Worm (Caenorhabditis elegans) whole organism, mixed stage, embryonic: ENCODE measurements around the gene K11G12.6.

ENCODE experiments used
- ceh-43 ChIP-seq: fragments of 200-800 bp; sonication (Bioruptor generic); optimal IDR thresholded peaks from 2 replicates; lab custom pipeline; 2018; ENCODE audit warnings: mild to moderate bottlenecking, missing genetic modification characterization, moderate library complexity, missing compliant biosample characterization
- ceh-83 ChIP-seq: fragments of 200-800 bp; sonication (Bioruptor generic); optimal IDR thresholded peaks from 2 replicates; lab custom pipeline; 2018; ENCODE audit warnings: mild to moderate bottlenecking, missing genetic modification characterization, missing compliant biosample characterization
- elt-3 ChIP-seq: fragments of 150-350 bp; optimal IDR thresholded peaks from 2 replicates; lab custom pipeline; 2014; ENCODE audit warnings: missing biosample characterization, missing genetic modification characterization
- lsy-2 ChIP-seq: fragments of 150-350 bp; optimal IDR thresholded peaks from 2 replicates; lab custom pipeline; 2014; ENCODE audit warnings: missing biosample characterization, missing genetic modification characterization
- nhr-12 ChIP-seq: fragments of 150-350 bp; optimal IDR thresholded peaks from 2 replicates; lab custom pipeline; 2014; ENCODE audit warnings: missing biosample characterization, missing genetic modification characterization
- nhr-28 ChIP-seq: fragments of 150-350 bp; optimal IDR thresholded peaks from 2 replicates; lab custom pipeline; 2014; ENCODE audit warnings: missing biosample characterization, missing genetic modification characterization
- nhr-76 ChIP-seq: sonication (generic microtip); optimal IDR thresholded peaks from 2 replicates; lab custom pipeline; 2017; ENCODE audit warnings: missing biosample characterization, missing genetic modification characterization
- pha-4 ChIP-seq: fragments of 150-350 bp; optimal IDR thresholded peaks from 2 replicates; lab custom pipeline; 2018; ENCODE audit warnings: missing biosample characterization, missing genetic modification reagents, missing genetic modification characterization
- unc-120 ChIP-seq: sonication (generic microtip); optimal IDR thresholded peaks from 2 replicates; lab custom pipeline; 2017; ENCODE audit warnings: missing genetic modification characterization, missing compliant biosample characterization; ENCODE audit not compliant: poor library complexity, severe bottlenecking
- unc-39 ChIP-seq: fragments of 150-350 bp; optimal IDR thresholded peaks from 2 replicates; lab custom pipeline; 2014; ENCODE audit warnings: missing biosample characterization, missing genetic modification characterization
- unc-62 ChIP-seq: fragments of 150-350 bp; optimal IDR thresholded peaks from 2 replicates; lab custom pipeline; 2014; ENCODE audit warnings: missing biosample characterization, missing genetic modification reagents, missing genetic modification characterization
- zip-8 ChIP-seq: fragments of 150-350 bp; optimal IDR thresholded peaks from 2 replicates; lab custom pipeline; 2014; ENCODE audit warnings: missing biosample characterization, missing genetic modification characterization
- ztf-11 ChIP-seq: fragments of 150-350 bp; optimal IDR thresholded peaks from 2 replicates; lab custom pipeline; 2014; ENCODE audit warnings: missing biosample characterization, missing genetic modification characterization

DNA sequence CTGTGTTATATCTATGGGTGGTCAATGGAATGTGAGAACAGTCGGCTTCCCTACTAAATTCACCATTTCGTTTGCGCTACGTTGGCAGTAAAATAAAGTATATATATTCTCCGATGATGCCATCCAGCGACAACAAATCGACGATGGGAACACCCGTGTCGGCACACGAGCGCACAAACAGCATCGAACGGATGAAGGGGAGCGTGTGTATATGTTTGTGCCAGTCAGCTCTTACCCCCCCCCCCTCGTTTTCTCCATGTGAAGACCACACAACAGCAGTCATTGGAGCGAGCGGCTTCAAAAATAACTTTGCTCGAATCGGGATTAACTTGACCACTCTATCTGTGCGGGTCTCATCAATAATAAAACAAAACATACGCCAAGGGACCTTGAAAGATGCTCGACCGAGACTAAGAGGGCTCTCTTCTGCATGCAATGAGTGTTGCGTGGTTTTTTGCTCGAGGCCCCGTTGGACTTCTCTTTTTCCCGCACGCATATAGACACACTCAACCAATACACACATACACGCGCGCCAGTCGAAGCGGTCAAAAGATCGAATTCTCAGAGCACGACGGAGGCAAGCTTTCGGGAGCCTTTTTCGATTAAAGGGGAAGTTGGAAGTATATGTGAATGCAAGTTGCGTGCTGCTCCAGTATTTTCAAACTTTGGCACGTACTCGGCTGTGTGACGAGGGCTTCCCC is 11.0 kb upstream of the K11G12.6 start:
- TF ChIP-seq ztf-11 (tag; lab: Kevin White, UChicago) (no peak), unc-62 (GFP tag; lab: Kevin White, UChicago) (no peak), nhr-76 (tag; lab: Kevin White, UChicago) (no peak), ceh-83 (GFP tag; lab: Kevin White, UChicago) (no peak), nhr-12 (no peak), unc-120 (tag; lab: Kevin White, UChicago) (no peak), pha-4 (tag; lab: Kevin White, UChicago) (no peak), ceh-43 (GFP tag; lab: Kevin White, UChicago) (no peak), unc-39 (tag; lab: Kevin White, UChicago) (no peak), elt-3 (no peak), lsy-2 (tag; lab: Kevin White, UChicago) (no peak), nhr-28 (tag; lab: Kevin White, UChicago) (no peak), zip-8 (tag; lab: Kevin White, UChicago) (no peak)
